Worm (Caenorhabditis elegans) whole organism, young adult: Measurements from ENCODE around the gene sgca-1.

Source experiments
- B0261.1 ChIP-seq: sonication (generic microtip); optimal IDR thresholded peaks from 2 replicates; lab custom pipeline; 2016; ENCODE audit warnings: mild to moderate bottlenecking, missing genetic modification characterization, moderate library complexity, missing compliant biosample characterization
- B0336.3 ChIP-seq: fragments of 200-800 bp; sonication (Bioruptor generic); IDR thresholded peaks from 2 replicates; pipeline ENCODE4 v1.3.6; 2022; ENCODE audit warnings: missing genetic modification characterization, missing compliant biosample characterization
- C06A6.2 ChIP-seq: fragments of 200-800 bp; sonication (Bioruptor generic); conservative IDR thresholded peaks from 2 replicates; pipeline ENCODE4 v1.3.6; 2022; ENCODE audit warnings: missing genetic modification characterization, missing compliant biosample characterization
- D2030.7 ChIP-seq: fragments of 200-800 bp; sonication (Bioruptor generic); IDR thresholded peaks from 2 replicates; pipeline ENCODE4 v1.3.6; 2022; ENCODE audit warnings: missing genetic modification reagents, missing genetic modification characterization, missing compliant biosample characterization
- F23B12.7 ChIP-seq: sonication (generic microtip); optimal IDR thresholded peaks from 2 replicates; lab custom pipeline; 2017; ENCODE audit warnings: missing genetic modification characterization, mild to moderate bottlenecking, missing compliant biosample characterization, antibody characterized with exemption, moderate library complexity; ENCODE audit not compliant: insufficient read depth
- F49E8.2 ChIP-seq: sonication (generic microtip); optimal IDR thresholded peaks from 3 replicates; lab custom pipeline; 2017; ENCODE audit warnings: missing genetic modification characterization, mild to moderate bottlenecking, missing compliant biosample characterization, antibody characterized with exemption, moderate library complexity; ENCODE audit not compliant: insufficient read depth
- F55B11.4 ChIP-seq: sonication (generic microtip); optimal IDR thresholded peaks from 2 replicates; lab custom pipeline; 2016; ENCODE audit warnings: missing compliant biosample characterization, missing genetic modification characterization, borderline replicate concordance; ENCODE audit not compliant: insufficient read depth
- F57A8.1 ChIP-seq: fragments of 200-800 bp; sonication (Bioruptor generic); optimal IDR thresholded peaks from 2 replicates; lab custom pipeline; 2018; ENCODE audit warnings: mild to moderate bottlenecking, missing genetic modification characterization, moderate library complexity, missing compliant biosample characterization
- Y67H2A.10 ChIP-seq: fragments of 200-800 bp; sonication (Bioruptor generic); conservative IDR thresholded peaks from 2 replicates; pipeline ENCODE4 v1.3.6; 2022; ENCODE audit warnings: missing genetic modification reagents, missing genetic modification characterization, missing compliant biosample characterization
- Y95B8A.8 ChIP-seq: fragments of 200-800 bp; sonication (Bioruptor generic); IDR thresholded peaks from 2 replicates; pipeline ENCODE4 v1.3.6; 2022; ENCODE audit warnings: missing genetic modification reagents, missing genetic modification characterization, missing compliant biosample characterization
- ama-1 ChIP-seq, 3 experiments: fragments of 150-350 bp in 1 of 3; sonication (generic microtip) in 2 of 3; optimal IDR thresholded peaks; 2 replicates each; lab custom pipeline; 2014 to 2018; ENCODE audit warnings: missing biosample characterization in 2 of 3, missing genetic modification characterization in 2 of 3, missing genetic modification reagents in 2 of 3
- atf-7 ChIP-seq: sonication (generic microtip); optimal IDR thresholded peaks from 2 replicates; lab custom pipeline; 2017; ENCODE audit warnings: mild to moderate bottlenecking, missing genetic modification characterization, missing compliant biosample characterization
- athp-1 ChIP-seq: sonication (generic microtip); optimal IDR thresholded peaks from 2 replicates; lab custom pipeline; 2017; ENCODE audit warnings: mild to moderate bottlenecking, missing genetic modification characterization, missing compliant biosample characterization
- cebp-1 ChIP-seq, 2 experiments: fragments of 200-800 bp in 1 of 2; sonication (Bioruptor generic) in 1 of 2; sonication (generic microtip) in 1 of 2; IDR thresholded peaks in 1 of 2; optimal IDR thresholded peaks in 1 of 2; 2 replicates each; pipeline versions ENCODE4 v1.3.6 to Lab custom; 2017 to 2022; ENCODE audit warnings: missing compliant biosample characterization in 2 of 2, missing genetic modification characterization in 2 of 2, mild to moderate bottlenecking in 1 of 2, missing genetic modification reagents in 1 of 2, moderate library complexity in 1 of 2
- ceh-40 ChIP-seq: fragments of 200-800 bp; sonication (Bioruptor generic); IDR thresholded peaks from 2 replicates; pipeline ENCODE4 v1.3.6; 2022; ENCODE audit warnings: missing genetic modification characterization, missing compliant biosample characterization
- chd-7 ChIP-seq: sonication (generic microtip); optimal IDR thresholded peaks from 2 replicates; lab custom pipeline; 2016; ENCODE audit warnings: mild to moderate bottlenecking, missing genetic modification characterization, moderate library complexity, missing compliant biosample characterization
- egl-44 ChIP-seq: fragments of 200-800 bp; sonication (Bioruptor generic); IDR thresholded peaks from 2 replicates; pipeline ENCODE4 v1.3.6; 2022; ENCODE audit warnings: missing genetic modification reagents, missing genetic modification characterization, missing compliant biosample characterization
- gei-17 ChIP-seq: fragments of 200-800 bp; sonication (Bioruptor generic); optimal IDR thresholded peaks from 2 replicates; lab custom pipeline; 2018; ENCODE audit warnings: mild to moderate bottlenecking, missing genetic modification characterization, missing compliant biosample characterization
- him-1 ChIP-seq: sonication (generic microtip); optimal IDR thresholded peaks from 2 replicates; lab custom pipeline; 2016; ENCODE audit warnings: missing genotype, missing genetic modification reagents, missing genetic modification characterization, missing compliant biosample characterization
- hlh-26 ChIP-seq: fragments of 200-800 bp; sonication (Bioruptor generic); conservative IDR thresholded peaks from 2 replicates; pipeline ENCODE4 v1.3.6; 2022; ENCODE audit warnings: missing genetic modification reagents, missing genetic modification characterization, missing compliant biosample characterization
- hmg-1.2 ChIP-seq: fragments of 200-800 bp; sonication (Bioruptor generic); IDR thresholded peaks from 2 replicates; pipeline ENCODE4 v1.3.6; 2022; ENCODE audit warnings: missing genetic modification reagents, missing genetic modification characterization, missing compliant biosample characterization
- hmg-20 ChIP-seq: fragments of 200-800 bp; sonication (Bioruptor generic); IDR thresholded peaks from 2 replicates; pipeline ENCODE4 v1.3.6; 2022; ENCODE audit warnings: missing genetic modification reagents, missing genetic modification characterization, missing compliant biosample characterization
- lin-35 ChIP-seq, 3 experiments: fragments of 150-350 bp in 2 of 3; sonication (generic microtip) in 1 of 3; optimal IDR thresholded peaks; 2 replicates each; lab custom pipeline; 2014 to 2018; ENCODE audit warnings: missing biosample characterization in 3 of 3, missing genetic modification characterization in 3 of 3, missing genetic modification reagents in 3 of 3
- lsy-27 ChIP-seq: sonication (generic microtip); optimal IDR thresholded peaks from 2 replicates; lab custom pipeline; 2017; ENCODE audit warnings: missing genetic modification characterization, mild to moderate bottlenecking, missing compliant biosample characterization, antibody characterized with exemption, missing genotype, borderline replicate concordance; ENCODE audit not compliant: insufficient read depth
- madf-3 ChIP-seq: fragments of 200-800 bp; sonication (Bioruptor generic); IDR thresholded peaks from 2 replicates; pipeline ENCODE4 v1.3.6; 2022; ENCODE audit warnings: missing genetic modification reagents, missing genetic modification characterization, missing compliant biosample characterization
- madf-6 ChIP-seq: fragments of 200-800 bp; sonication (Bioruptor generic); IDR thresholded peaks from 2 replicates; pipeline ENCODE4 v1.3.6; 2022; ENCODE audit warnings: missing genetic modification reagents, missing genetic modification characterization, missing compliant biosample characterization
- nhr-120 ChIP-seq: fragments of 200-800 bp; sonication (Bioruptor generic); IDR thresholded peaks from 2 replicates; pipeline ENCODE4 v1.3.6; 2022; ENCODE audit warnings: missing genetic modification characterization, missing compliant biosample characterization
- nhr-27 ChIP-seq: fragments of 200-800 bp; sonication (Bioruptor generic); optimal IDR thresholded peaks from 2 replicates; lab custom pipeline; 2018; ENCODE audit warnings: mild to moderate bottlenecking, missing genetic modification characterization, moderate library complexity, missing compliant biosample characterization
- nhr-80 ChIP-seq: sonication (generic microtip); optimal IDR thresholded peaks from 2 replicates; lab custom pipeline; 2016; ENCODE audit warnings: missing genetic modification characterization, missing compliant biosample characterization
- nhr-90 ChIP-seq: sonication (generic microtip); optimal IDR thresholded peaks from 2 replicates; lab custom pipeline; 2016; ENCODE audit warnings: missing genotype, mild to moderate bottlenecking, missing genetic modification characterization, missing compliant biosample characterization
- pha-4 ChIP-seq: fragments of 150-350 bp; sonication (generic microtip); optimal IDR thresholded peaks from 2 replicates; lab custom pipeline; 2014; ENCODE audit warnings: missing biosample characterization, missing genetic modification reagents, missing genetic modification characterization
- sdz-38 ChIP-seq: sonication (generic microtip); optimal IDR thresholded peaks from 2 replicates; lab custom pipeline; 2016; ENCODE audit warnings: missing genotype, missing genetic modification characterization, missing compliant biosample characterization
- sea-2 ChIP-seq: fragments of 200-800 bp; sonication (Bioruptor generic); IDR thresholded peaks from 2 replicates; pipeline ENCODE4 v1.3.6; 2022; ENCODE audit warnings: missing genetic modification characterization, missing compliant biosample characterization
- snpc-1.3 ChIP-seq: sonication (generic microtip); optimal IDR thresholded peaks from 2 replicates; lab custom pipeline; 2017; ENCODE audit warnings: missing genetic modification characterization, mild to moderate bottlenecking, missing compliant biosample characterization, antibody characterized with exemption, moderate library complexity, missing genotype, missing genetic modification reagents; ENCODE audit not compliant: insufficient read depth
- snpc-3.4 ChIP-seq: sonication (generic microtip); optimal IDR thresholded peaks from 2 replicates; lab custom pipeline; 2017; ENCODE audit warnings: missing genetic modification characterization, mild to moderate bottlenecking, missing compliant biosample characterization, antibody characterized with exemption, moderate library complexity, missing genotype, missing genetic modification reagents
- snpc-4 ChIP-seq, 5 experiments: fragments of 150-350 bp in 1 of 5; sonication (generic microtip) in 4 of 5; optimal IDR thresholded peaks; 2 replicates each; lab custom pipeline; 2014 to 2018; ENCODE audit warnings: missing genetic modification characterization in 5 of 5, missing biosample characterization in 3 of 5, antibody characterized with exemption in 2 of 5, mild to moderate bottlenecking in 2 of 5, missing compliant biosample characterization in 2 of 5, missing genotype in 2 of 5, moderate library complexity in 2 of 5, missing genetic modification reagents in 1 of 5
- tbp1 ChIP-seq: fragments of 200-800 bp; sonication (Bioruptor generic); optimal IDR thresholded peaks from 2 replicates; lab custom pipeline; 2018; ENCODE audit warnings: mild to moderate bottlenecking, missing genetic modification characterization, missing compliant biosample characterization
- tlf-1 ChIP-seq: fragments of 200-800 bp; sonication (Bioruptor generic); optimal IDR thresholded peaks from 2 replicates; lab custom pipeline; 2018; ENCODE audit warnings: mild to moderate bottlenecking, missing genetic modification characterization, missing compliant biosample characterization
- ztf-18 ChIP-seq: sonication (generic microtip); optimal IDR thresholded peaks from 2 replicates; lab custom pipeline; 2016; ENCODE audit warnings: missing genotype, mild to moderate bottlenecking, missing genetic modification characterization, missing compliant biosample characterization
- ztf-25 ChIP-seq: fragments of 200-800 bp; sonication (Bioruptor generic); IDR thresholded peaks from 2 replicates; pipeline ENCODE4 v1.3.6; 2022; ENCODE audit warnings: missing genetic modification reagents, missing genetic modification characterization, missing compliant biosample characterization
- ztf-3 ChIP-seq: fragments of 200-800 bp; sonication (Bioruptor generic); optimal IDR thresholded peaks from 2 replicates; lab custom pipeline; 2018; ENCODE audit warnings: mild to moderate bottlenecking, missing genetic modification characterization, missing compliant biosample characterization

The sgca-1 gene

ce11 chrX:6743853-6744346, 45.4 kb downstream of the sgca-1 start (continued):
- 0 out of 2 replicates have a peak, but pooled peaks have one; percentile 63 for TF ChIP-seq ztf-25 (GFP tag; lab: Robert Waterston, UW)
- TF ChIP-seq pha-4 (tag; lab: Kevin White, UChicago) = peak; percentile 35
- TF ChIP-seq sdz-38 = no peak
- TF ChIP-seq hmg-20 (GFP tag; lab: Robert Waterston, UW) = no peak
- TF ChIP-seq egl-44 (GFP tag; lab: Robert Waterston, UW) = peak; percentile 89
- TF ChIP-seq tlf-1 (GFP tag; lab: Kevin White, UChicago) = peak; percentile 90
- TF ChIP-seq snpc-1.3 (tag; lab: Kevin White, UChicago) = no peak
- peak; percentile 4 for TF ChIP-seq F23B12.7 (tag; lab: Kevin White, UChicago)
- TF ChIP-seq F49E8.2 (tag; lab: Kevin White, UChicago) = no peak
- no peak for TF ChIP-seq snpc-3.4 (tag; lab: Kevin White, UChicago)
- TF ChIP-seq madf-3 (GFP tag; lab: Robert Waterston, UW) = 0 out of 2 replicates have a peak, but pooled peaks have one; percentile 45
- peak; percentile 69 for TF ChIP-seq tbp1
- TF ChIP-seq nhr-27 (tag; lab: Kevin White, UChicago) = peak; percentile 61
- no peak for TF ChIP-seq hlh-26 (GFP tag; lab: Robert Waterston, UW)
- TF ChIP-seq D2030.7 (GFP tag; lab: Robert Waterston, UW) = no peak
- peak; percentile 88 for TF ChIP-seq gei-17
- TF ChIP-seq Y95B8A.8 = peak; percentile 49; the same call in 1 of the 2 replicates
- no peak for TF ChIP-seq nhr-120 (GFP tag; lab: Robert Waterston, UW)
- TF ChIP-seq nhr-90 (tag; lab: Kevin White, UChicago) = peak; percentile 82
- no peak for TF ChIP-seq snpc-4 (GFP tag; optimal IDR thresholded peaks at IDR 0.05; lab: Kevin White, UChicago)
- TF ChIP-seq snpc-4 (tag; optimal IDR thresholded peaks at IDR 0.05; lab: Kevin White, UChicago) = peak; percentile 11 to 67 (median 41)
- TF ChIP-seq B0336.3 (GFP tag; lab: Robert Waterston, UW) = peak; percentile 92
- no peak for TF ChIP-seq lsy-27 (tag; lab: Kevin White, UChicago)
- TF ChIP-seq ztf-18 (tag; lab: Kevin White, UChicago) = peak; percentile 32
- 0 out of 2 replicates have a peak, but pooled peaks have one; percentile 3 for TF ChIP-seq ceh-40
- peak; percentile 45 for TF ChIP-seq athp-1 (tag; lab: Kevin White, UChicago)
- peak; percentile 32; the same call in 1 of the 2 replicates for TF ChIP-seq madf-6 (GFP tag; lab: Robert Waterston, UW)
- TF ChIP-seq Y67H2A.10 (GFP tag; lab: Robert Waterston, UW) = no peak
- no peak for TF ChIP-seq sea-2 (GFP tag; lab: Robert Waterston, UW)
- TF ChIP-seq ztf-3 (GFP tag; lab: Kevin White, UChicago) = peak; percentile 48
- TF ChIP-seq him-1 (tag; lab: Kevin White, UChicago) = no peak

- TF ChIP-seq ztf-18 (tag; lab: Kevin White, UChicago) (no peak), hmg-20 (GFP tag; lab: Robert Waterston, UW) (0 out of 2 replicates have a peak, but pooled peaks have one; percentile 18), ama-1 (optimal IDR thresholded peaks at IDR 0.05; lab: Kevin White, UChicago) (peak; percentile 17), ama-1 (GFP tag; optimal IDR thresholded peaks at IDR 0.05; lab: Kevin White, UChicago) (no peak), Y95B8A.8 (0 out of 2 replicates have a peak, but pooled peaks have one; percentile 6)
- TF ChIP-seq, all 124 proteins: peak for 3
These were observed 46.0 kb downstream of the sgca-1 start for ce11 chrX:6743344-6743743.

ce11 chrX:6742891-6743290, 46.5 kb downstream of the sgca-1 start:
- TF ChIP-seq cebp-1 (GFP tag; IDR thresholded peaks at IDR 0.05; lab: Robert Waterston, UW) = no peak
- peak; percentile 21 for TF ChIP-seq cebp-1 (tag; optimal IDR thresholded peaks at IDR 0.05; lab: Kevin White, UChicago)
- peak; percentile 14; the same call in 1 of the 2 replicates for TF ChIP-seq hmg-1.2 (GFP tag; lab: Robert Waterston, UW)
- TF ChIP-seq F57A8.1 (GFP tag; lab: Kevin White, UChicago) = no peak
- no peak for TF ChIP-seq atf-7 (tag; lab: Kevin White, UChicago)
- no peak for TF ChIP-seq B0261.1 (tag; lab: Kevin White, UChicago)
- TF ChIP-seq ama-1 (optimal IDR thresholded peaks at IDR 0.05; lab: Kevin White, UChicago) = peak; percentile 88
- no peak for TF ChIP-seq ama-1 (GFP tag; optimal IDR thresholded peaks at IDR 0.05; lab: Kevin White, UChicago)
- peak in 1 of 3 experiments; percentile 17 for TF ChIP-seq lin-35 (GFP tag; optimal IDR thresholded peaks at IDR 0.05; lab: Kevin White, UChicago)
- TF ChIP-seq hmg-20 (GFP tag; lab: Robert Waterston, UW) = no peak
- TF ChIP-seq sea-2 (GFP tag; lab: Robert Waterston, UW) = no peak
- TF ChIP-seq nhr-80 (tag; lab: Kevin White, UChicago) = peak; percentile 51
- TF ChIP-seq pha-4 (tag; lab: Kevin White, UChicago) = peak; percentile 85
- peak; percentile 60; the same call in 1 of the 2 replicates for TF ChIP-seq C06A6.2
- no peak for TF ChIP-seq F55B11.4 (tag; lab: Kevin White, UChicago)
- TF ChIP-seq chd-7 (tag; lab: Kevin White, UChicago) = peak; percentile 2
- TF ChIP-seq tlf-1 (GFP tag; lab: Kevin White, UChicago) = no peak
